Worm (Caenorhabditis elegans) whole organism, L4/young adult: ENCODE data around the gene mspn-1.

Experiments used
- W03F9.2 ChIP-seq: fragments of 150-350 bp; optimal IDR thresholded peaks from 2 replicates; lab custom pipeline; 2014; ENCODE audit warnings: missing biosample characterization, missing genetic modification characterization
- him-1 ChIP-seq: sonication (generic microtip); optimal IDR thresholded peaks from 2 replicates; lab custom pipeline; 2016; ENCODE audit warnings: missing genotype, missing genetic modification reagents, missing genetic modification characterization, missing compliant biosample characterization

DNA sequence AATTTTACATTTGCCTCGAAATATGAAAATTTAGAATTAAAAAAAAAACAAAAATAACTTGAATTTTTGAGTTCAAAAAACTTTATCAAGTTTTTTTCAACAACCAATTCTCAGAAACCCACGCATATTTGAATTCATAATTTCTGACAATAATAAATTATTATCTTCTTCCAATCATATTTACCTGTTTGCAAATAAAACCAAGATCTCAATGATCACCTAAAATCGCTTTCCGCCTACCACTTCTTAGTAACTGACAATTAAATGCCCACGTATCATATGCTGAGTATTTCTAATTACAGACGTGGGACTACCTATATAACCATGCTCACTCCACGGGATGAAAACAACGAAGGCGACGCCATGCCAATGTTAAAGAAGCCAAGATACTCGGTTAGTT is 16.1 kb upstream of the mspn-1 start, which contains the start of gene pps-1:
- no peak for TF ChIP-seq him-1
- TF ChIP-seq W03F9.2 (tag; lab: Kevin White, UChicago): no peak
